Fruit fly (Drosophila melanogaster) whole organism, embryonic: ENCODE data around the gene CG17264.
A peak's percentile ranks its signal among the peaks of the same experiment; 100 is the strongest.

Source experiments
- Abd-B ChIP-seq: fragments of 200-800 bp; sonication (Bioruptor generic); optimal IDR thresholded peaks from 2 replicates; lab custom pipeline; 2018; ENCODE audit warnings: missing biosample characterization, mild to moderate bottlenecking, missing genetic modification characterization, moderate library complexity
- CG10543 ChIP-seq: fragments of 200-800 bp; sonication (Bioruptor generic); optimal IDR thresholded peaks from 3 replicates; lab custom pipeline; 2017; ENCODE audit warnings: missing biosample characterization, mild to moderate bottlenecking, missing genetic modification characterization, moderate library complexity
- CG10565 ChIP-seq: fragments of 200-800 bp; sonication (Bioruptor generic); optimal IDR thresholded peaks from 3 replicates; lab custom pipeline; 2016; ENCODE audit warnings: missing biosample characterization, mild to moderate bottlenecking, missing genetic modification characterization
- CG12659 ChIP-seq: fragments of 200-800 bp; sonication (Bioruptor generic); optimal IDR thresholded peaks from 3 replicates; lab custom pipeline; 2017; ENCODE audit warnings: mild to moderate bottlenecking, missing biosample characterization, missing genetic modification reagents, missing genetic modification characterization
- CG13624 ChIP-seq: fragments of 200-800 bp; sonication (Bioruptor generic); optimal IDR thresholded peaks from 2 replicates; lab custom pipeline; 2016; ENCODE audit warnings: missing biosample characterization, missing genetic modification characterization
- CG14710 ChIP-seq: fragments of 200-800 bp; sonication (Bioruptor generic); optimal IDR thresholded peaks from 3 replicates; lab custom pipeline; 2019; ENCODE audit warnings: missing biosample characterization, mild to moderate bottlenecking, missing genetic modification characterization, moderate library complexity
- CG1603 ChIP-seq: fragments of 200-800 bp; sonication (Bioruptor generic); optimal IDR thresholded peaks from 2 replicates; lab custom pipeline; 2019; ENCODE audit warnings: missing biosample characterization, mild to moderate bottlenecking, missing genetic modification characterization, moderate library complexity
- CG16813 ChIP-seq: fragments of 200-800 bp; sonication (Bioruptor generic); IDR thresholded peaks from 3 replicates; pipeline ENCODE4 v1.3.6; 2022; ENCODE audit warnings: missing biosample characterization, missing genetic modification characterization; ENCODE audit not compliant: partially characterized antibody
- CG17186 ChIP-seq: fragments of 200-800 bp; sonication (Bioruptor generic); optimal IDR thresholded peaks from 3 replicates; lab custom pipeline; 2017; ENCODE audit warnings: missing biosample characterization, missing genetic modification reagents, missing genetic modification characterization
- CG17359 ChIP-seq: fragments of 200-800 bp; sonication (Bioruptor generic); optimal IDR thresholded peaks from 3 replicates; lab custom pipeline; 2018; ENCODE audit warnings: missing biosample characterization, mild to moderate bottlenecking, missing genetic modification characterization, moderate library complexity
- CG17912 ChIP-seq: fragments of 200-800 bp; sonication (Bioruptor generic); optimal IDR thresholded peaks from 2 replicates; lab custom pipeline; 2018; ENCODE audit warnings: missing biosample characterization, mild to moderate bottlenecking, missing genetic modification characterization
- CG18476 ChIP-seq: fragments of 200-800 bp; sonication (Bioruptor generic); optimal IDR thresholded peaks from 2 replicates; lab custom pipeline; 2016; ENCODE audit warnings: missing biosample characterization, mild to moderate bottlenecking, missing genetic modification characterization
- CG2129 ChIP-seq: fragments of 200-800 bp; sonication (Bioruptor generic); IDR thresholded peaks from 2 replicates; pipeline ENCODE4 v1.3.6; 2022; ENCODE audit warnings: missing biosample characterization, missing genetic modification characterization; ENCODE audit not compliant: partially characterized antibody
- CG2875 ChIP-seq: fragments of 200-800 bp; sonication (Bioruptor generic); optimal IDR thresholded peaks from 2 replicates; lab custom pipeline; 2017; ENCODE audit warnings: missing biosample characterization, mild to moderate bottlenecking, missing genetic modification characterization, missing genetic modification reagents
- CG34422 ChIP-seq: fragments of 200-800 bp; sonication (Bioruptor generic); IDR thresholded peaks from 3 replicates; pipeline ENCODE4 v1.3.6; 2022; ENCODE audit warnings: missing biosample characterization, missing genetic modification characterization
- CG3995 ChIP-seq: fragments of 200-800 bp; sonication (Bioruptor generic); optimal IDR thresholded peaks from 3 replicates; lab custom pipeline; 2016; ENCODE audit warnings: missing biosample characterization, missing genetic modification characterization
- CG42726 ChIP-seq: fragments of 200-800 bp; sonication (Bioruptor generic); IDR thresholded peaks from 2 replicates; pipeline ENCODE4 v1.3.6; 2022; ENCODE audit warnings: missing biosample characterization, missing genetic modification characterization; ENCODE audit not compliant: partially characterized antibody
- CG6254 ChIP-seq: fragments of 200-800 bp; sonication (Bioruptor generic); optimal IDR thresholded peaks from 3 replicates; lab custom pipeline; 2017; ENCODE audit warnings: mild to moderate bottlenecking, missing biosample characterization, missing genetic modification reagents, missing genetic modification characterization
- CG6813 ChIP-seq: fragments of 200-800 bp; sonication (Bioruptor generic); optimal IDR thresholded peaks from 2 replicates; lab custom pipeline; 2017; ENCODE audit warnings: missing biosample characterization, missing genetic modification characterization, mild to moderate bottlenecking, moderate library complexity, missing genetic modification reagents
- CG9797 ChIP-seq: fragments of 200-800 bp; sonication (Bioruptor generic); optimal IDR thresholded peaks from 3 replicates; lab custom pipeline; 2018; ENCODE audit warnings: missing biosample characterization, mild to moderate bottlenecking, missing genetic modification characterization
- CG9932 ChIP-seq: fragments of 200-800 bp; sonication (Bioruptor generic); IDR thresholded peaks from 2 replicates; pipeline ENCODE4 v1.3.6; 2022; ENCODE audit warnings: missing biosample characterization, missing genetic modification characterization
- CTCF ChIP-seq: fragments of 200-800 bp; sonication (Bioruptor generic); optimal IDR thresholded peaks from 2 replicates; lab custom pipeline; 2017; ENCODE audit warnings: missing biosample characterization, mild to moderate bottlenecking, missing genetic modification characterization, moderate library complexity
- Chrac-16 ChIP-seq: fragments of 200-800 bp; sonication (Bioruptor generic); optimal IDR thresholded peaks from 3 replicates; lab custom pipeline; 2016; ENCODE audit warnings: missing biosample characterization, missing genetic modification characterization
- D ChIP-seq, 2 experiments: fragments of 200-800 bp in 1 of 2; fragments of >200 bp in 1 of 2; sonication (Bioruptor generic) in 1 of 2; optimal IDR thresholded peaks; 2 replicates in 1 of 2; 3 replicates in 1 of 2; lab custom pipeline; 2017; ENCODE audit warnings: mild to moderate bottlenecking in 1 of 2, missing biosample characterization in 1 of 2, missing genetic modification characterization in 1 of 2, missing genetic modification reagents in 1 of 2
- GATAe ChIP-seq: fragments of 200-800 bp; sonication (Bioruptor generic); conservative IDR thresholded peaks from 2 replicates; pipeline ENCODE4 v1.3.6; 2022; ENCODE audit warnings: missing biosample characterization, missing genetic modification characterization
- HLH4C ChIP-seq: fragments of 200-800 bp; sonication (Bioruptor generic); IDR thresholded peaks from 3 replicates; pipeline ENCODE4 v1.3.6; 2022; ENCODE audit warnings: missing biosample characterization, missing genetic modification characterization; ENCODE audit not compliant: partially characterized antibody
- MESR4 ChIP-seq: fragments of 200-800 bp; sonication (Bioruptor generic); optimal IDR thresholded peaks from 2 replicates; lab custom pipeline; 2018; ENCODE audit warnings: missing biosample characterization, mild to moderate bottlenecking, missing genetic modification characterization, moderate library complexity
- NfI ChIP-seq: fragments of 200-800 bp; sonication (Bioruptor generic); optimal IDR thresholded peaks from 3 replicates; lab custom pipeline; 2018; ENCODE audit warnings: missing biosample characterization, mild to moderate bottlenecking, missing genetic modification characterization, moderate library complexity
- Opbp ChIP-seq: fragments of 200-800 bp; sonication (Bioruptor generic); IDR thresholded peaks from 3 replicates; pipeline ENCODE4 v1.3.6; 2022; ENCODE audit warnings: missing biosample characterization, missing genetic modification characterization; ENCODE audit not compliant: partially characterized antibody
- Pdp1 ChIP-seq, 2 experiments: fragments of 200-800 bp; sonication (Bioruptor generic); optimal IDR thresholded peaks; 3 replicates each; lab custom pipeline; 2016; ENCODE audit warnings: missing biosample characterization in 2 of 2, missing genetic modification characterization in 2 of 2, mild to moderate bottlenecking in 1 of 2, moderate library complexity in 1 of 2
- Side ChIP-seq: fragments of 200-800 bp; sonication (Bioruptor generic); optimal IDR thresholded peaks from 2 replicates; lab custom pipeline; 2016; ENCODE audit warnings: missing biosample characterization, missing genetic modification characterization
- Sry-δ ChIP-seq: fragments of 200-800 bp; sonication (Bioruptor generic); optimal IDR thresholded peaks from 2 replicates; lab custom pipeline; 2016; ENCODE audit warnings: missing biosample characterization, missing genetic modification characterization
- ab ChIP-seq: fragments of 200-800 bp; sonication (Bioruptor generic); optimal IDR thresholded peaks from 2 replicates; lab custom pipeline; 2016; ENCODE audit warnings: missing biosample characterization, missing genetic modification characterization
- croc ChIP-seq: fragments of 200-800 bp; sonication (Bioruptor generic); conservative IDR thresholded peaks from 3 replicates; pipeline ENCODE4 v1.3.6; 2022; ENCODE audit warnings: missing biosample characterization, missing genetic modification characterization
- crp ChIP-seq, 2 experiments: fragments of 200-800 bp; sonication (Bioruptor generic); optimal IDR thresholded peaks; 2 replicates in 1 of 2; 3 replicates in 1 of 2; lab custom pipeline; 2017; ENCODE audit warnings: missing biosample characterization in 2 of 2, missing genetic modification characterization in 2 of 2, mild to moderate bottlenecking in 1 of 2, moderate library complexity in 1 of 2
- dm ChIP-seq: fragments of 200-800 bp; sonication (Bioruptor generic); optimal IDR thresholded peaks from 3 replicates; lab custom pipeline; 2016; ENCODE audit warnings: missing biosample characterization, missing genetic modification characterization
- dmrt11E ChIP-seq: fragments of 200-800 bp; sonication (Bioruptor generic); optimal IDR thresholded peaks from 3 replicates; lab custom pipeline; 2018; ENCODE audit warnings: missing biosample characterization, mild to moderate bottlenecking, missing genetic modification characterization, moderate library complexity
- dpn ChIP-seq, 2 experiments: fragments of 200-800 bp; sonication (Bioruptor generic); optimal IDR thresholded peaks; 3 replicates each; lab custom pipeline; 2016; ENCODE audit warnings: missing biosample characterization in 2 of 2, missing genetic modification characterization in 2 of 2
- fd64A ChIP-seq: fragments of 200-800 bp; sonication (Bioruptor generic); optimal IDR thresholded peaks from 3 replicates; lab custom pipeline; 2018; ENCODE audit warnings: missing biosample characterization, mild to moderate bottlenecking, missing genetic modification characterization
- nerfin-2 ChIP-seq: fragments of 200-800 bp; sonication (Bioruptor generic); IDR thresholded peaks from 2 replicates; pipeline ENCODE4 v1.3.6; 2022; ENCODE audit warnings: missing biosample characterization, missing genetic modification characterization; ENCODE audit not compliant: partially characterized antibody
- pan ChIP-seq, 4 experiments: fragments of >200 bp in 3 of 4; fragments of 200-800 bp in 1 of 4; sonication (Bioruptor generic) in 1 of 4; optimal IDR thresholded peaks in 3 of 4; IDR thresholded peaks in 1 of 4; 2 replicates each; pipeline versions ENCODE4 v1.3.6 to Lab custom; 2017 to 2022; ENCODE audit warnings: missing biosample characterization in 2 of 4, missing genetic modification characterization in 2 of 4, mixed read lengths in 1 of 4
- phol ChIP-seq: fragments of 200-800 bp; sonication (Bioruptor generic); optimal IDR thresholded peaks from 3 replicates; lab custom pipeline; 2018; ENCODE audit warnings: missing biosample characterization, mild to moderate bottlenecking, missing genetic modification characterization, moderate library complexity
- pzg ChIP-seq: fragments of 200-800 bp; sonication (Bioruptor generic); optimal IDR thresholded peaks from 3 replicates; lab custom pipeline; 2018; ENCODE audit warnings: missing biosample characterization, mild to moderate bottlenecking, missing genetic modification characterization, moderate library complexity
- sens ChIP-seq: fragments of 200-800 bp; sonication (Bioruptor generic); peaks from one replicate; lab custom pipeline; 2016; ENCODE audit warnings: missing biosample characterization, missing genetic modification characterization
- sob ChIP-seq: fragments of 200-800 bp; sonication (Bioruptor generic); IDR thresholded peaks from 2 replicates; pipeline ENCODE4 v1.3.6; 2022; ENCODE audit warnings: missing biosample characterization, missing genetic modification characterization
- tin ChIP-seq: fragments of 200-800 bp; sonication (Bioruptor generic); optimal IDR thresholded peaks from 3 replicates; lab custom pipeline; 2016; ENCODE audit warnings: missing biosample characterization, missing genetic modification characterization
- wdn ChIP-seq: fragments of 200-800 bp; sonication (Bioruptor generic); IDR thresholded peaks from 2 replicates; pipeline ENCODE4 v1.3.6; 2022; ENCODE audit warnings: missing biosample characterization, missing genetic modification characterization

Gene CG17264

dm6 chr2L:3029012-3029411 is 10.7 kb downstream of the CG17264 start, which contains the start of the genes Sf3b2 and CG17219:
Sf3b2 (minus strand) TSS chr2L:3029168.
CG17219 (plus strand) TSS chr2L:3029253.
- TF ChIP-seq pan (optimal IDR thresholded peaks at IDR 0.05; lab: Kevin White, UChicago) (no peak), pan (GFP tag; optimal IDR thresholded peaks at IDR 0.05 in 1 of 2, IDR thresholded peaks at IDR 0.05 in 1 of 2) (no peak), nerfin-2 (GFP tag; lab: Robert Waterston, UW) (0 out of 2 replicates have a peak, but pooled peaks have one; percentile 39), NfI (GFP tag; lab: Kevin White, UChicago) (peak; percentile 28), dm (GFP tag; lab: Kevin White, UChicago) (peak; percentile 91), CG12659 (GFP tag; lab: Kevin White, UChicago) (peak; percentile 62), CG34422 (GFP tag; lab: Robert Waterston, UW) (peak; percentile 16; the same call in 1 of the 3 replicates), CG9797 (GFP tag; lab: Kevin White, UChicago) (peak; percentile 10), CG2875 (GFP tag; lab: Kevin White, UChicago) (no peak), CG10565 (GFP tag; lab: Kevin White, UChicago) (no peak), CG16813 (GFP tag; lab: Robert Waterston, UW) (peak; percentile 74), MESR4 (peak; percentile 77), CG17359 (tag; lab: Kevin White, UChicago) (no peak), Sry-δ (GFP tag; lab: Kevin White, UChicago) (peak; percentile 91), dmrt11E (no peak), CG2129 (GFP tag; lab: Robert Waterston, UW) (peak; percentile 29; the same call in 1 of the 2 replicates), phol (peak; percentile 26), croc (GFP tag; lab: Robert Waterston, UW) (no peak), CG10543 (no peak), crp (GFP tag; optimal IDR thresholded peaks at IDR 0.05; lab: Kevin White, UChicago) (peak; percentile 26 to 85), CTCF (GFP tag; lab: Kevin White, UChicago) (no peak), Side (GFP tag; lab: Kevin White, UChicago) (peak; percentile 18), CG6254 (peak; percentile 99), wdn (GFP tag; lab: Robert Waterston, UW) (no peak), CG42726 (GFP tag; lab: Robert Waterston, UW) (peak; percentile 36; the same call in 1 of the 2 replicates), Chrac-16 (GFP tag; lab: Kevin White, UChicago) (no peak), pzg (peak; percentile 89), CG13624 (peak; percentile 23), CG9932 (GFP tag; lab: Robert Waterston, UW) (peak; percentile 49; the same call in 1 of the 2 replicates), CG17186 (GFP tag; lab: Kevin White, UChicago) (peak; percentile 25), HLH4C (GFP tag; lab: Robert Waterston, UW) (peak; percentile 58; the same call in 2 of the 3 replicates), Abd-B (GFP tag; lab: Kevin White, UChicago) (no peak), tin (peak; percentile 3), GATAe (GFP tag; lab: Robert Waterston, UW) (no peak), CG6813 (GFP tag; lab: Kevin White, UChicago) (no peak), Pdp1 (GFP tag; optimal IDR thresholded peaks at IDR 0.05; lab: Kevin White, UChicago) (no peak), ab (GFP tag; lab: Kevin White, UChicago) (no peak), CG14710 (tag; lab: Kevin White, UChicago) (peak; percentile 45), dpn (GFP tag; optimal IDR thresholded peaks at IDR 0.05; lab: Kevin White, UChicago) (peak in 1 of 2 experiments; percentile 26), D (optimal IDR thresholded peaks at IDR 0.05; lab: Kevin White, UChicago) (no peak), D (GFP tag; optimal IDR thresholded peaks at IDR 0.05; lab: Kevin White, UChicago) (no peak), fd64A (no peak), sens (GFP tag; lab: Kevin White, UChicago) (peak; percentile 18), CG3995 (GFP tag; lab: Kevin White, UChicago) (no peak), CG17912 (GFP tag; lab: Kevin White, UChicago) (peak; percentile 9), Opbp (GFP tag; lab: Robert Waterston, UW) (peak; percentile 77), sob (GFP tag; lab: Robert Waterston, UW) (peak; percentile 25; the same call in 1 of the 2 replicates), CG18476 (GFP tag; lab: Kevin White, UChicago) (no peak), CG1603 (tag; lab: Kevin White, UChicago) (peak; percentile 69)
